Fruit fly (Drosophila melanogaster) whole organism, embryonic: Measurements from ENCODE around the gene ATPsynG.

Source experiments
- BtbVII ChIP-seq: fragments of 200-800 bp; sonication (Bioruptor generic); optimal IDR thresholded peaks from 3 replicates; lab custom pipeline; 2017; ENCODE audit warnings: missing biosample characterization, mild to moderate bottlenecking, missing genetic modification characterization
- CG10147 ChIP-seq: fragments of 200-800 bp; sonication (Bioruptor generic); optimal IDR thresholded peaks from 2 replicates; lab custom pipeline; 2019; ENCODE audit warnings: missing biosample characterization, mild to moderate bottlenecking, missing genetic modification characterization, moderate library complexity
- CG10209 ChIP-seq: fragments of 200-800 bp; sonication (Bioruptor generic); optimal IDR thresholded peaks from 3 replicates; lab custom pipeline; 2017; ENCODE audit warnings: missing biosample characterization, mild to moderate bottlenecking, missing genetic modification characterization, missing genetic modification reagents
- CG10462 ChIP-seq: fragments of 200-800 bp; sonication (Bioruptor generic); optimal IDR thresholded peaks from 2 replicates; lab custom pipeline; 2016; ENCODE audit warnings: missing biosample characterization, missing genetic modification characterization
- CG11247 ChIP-seq: fragments of 200-800 bp; sonication (Bioruptor generic); IDR thresholded peaks from 2 replicates; pipeline ENCODE4 v1.3.6; 2022; ENCODE audit warnings: missing biosample characterization, missing genetic modification characterization
- CG11560 ChIP-seq: fragments of 200-800 bp; sonication (Bioruptor generic); IDR thresholded peaks from 3 replicates; pipeline ENCODE4 v1.3.6; 2022; ENCODE audit warnings: missing biosample characterization, missing genetic modification characterization
- CG13123 ChIP-seq: fragments of 200-800 bp; sonication (Bioruptor generic); optimal IDR thresholded peaks from 2 replicates; lab custom pipeline; 2016; ENCODE audit warnings: missing biosample characterization, missing genetic modification characterization
- CG13296 ChIP-seq: fragments of 200-800 bp; sonication (Bioruptor generic); optimal IDR thresholded peaks from 3 replicates; lab custom pipeline; 2018; ENCODE audit warnings: missing biosample characterization, mild to moderate bottlenecking, missing genetic modification characterization
- CG15073 ChIP-seq: fragments of 200-800 bp; sonication (Bioruptor generic); optimal IDR thresholded peaks from 2 replicates; lab custom pipeline; 2016; ENCODE audit warnings: missing biosample characterization, missing genetic modification characterization
- CG15269 ChIP-seq: fragments of 200-800 bp; sonication (Bioruptor generic); optimal IDR thresholded peaks from 2 replicates; lab custom pipeline; 2018; ENCODE audit warnings: missing biosample characterization, mild to moderate bottlenecking, missing genetic modification characterization, moderate library complexity
- CG17361 ChIP-seq: fragments of 200-800 bp; sonication (Bioruptor generic); IDR thresholded peaks from 3 replicates; pipeline ENCODE4 v1.3.6; 2022; ENCODE audit warnings: missing biosample characterization, missing genetic modification characterization
- CG17385 ChIP-seq: fragments of 200-800 bp; sonication (Bioruptor generic); optimal IDR thresholded peaks from 3 replicates; lab custom pipeline; 2018; ENCODE audit warnings: missing biosample characterization, mild to moderate bottlenecking, missing genetic modification characterization
- CG2202 ChIP-seq: fragments of 200-800 bp; sonication (Bioruptor generic); optimal IDR thresholded peaks from 2 replicates; lab custom pipeline; 2018; ENCODE audit warnings: missing biosample characterization, mild to moderate bottlenecking, missing genetic modification characterization
- CG30020 ChIP-seq: fragments of 200-800 bp; optimal IDR thresholded peaks from 2 replicates; lab custom pipeline; 2019; ENCODE audit warnings: missing biosample characterization, mild to moderate bottlenecking, missing genetic modification characterization, moderate library complexity
- CG31441 ChIP-seq: fragments of 200-800 bp; sonication (Bioruptor generic); IDR thresholded peaks from 2 replicates; pipeline ENCODE4 v1.3.6; 2022; ENCODE audit warnings: missing biosample characterization, missing genetic modification characterization
- CG33557 ChIP-seq: fragments of 200-800 bp; sonication (Bioruptor generic); optimal IDR thresholded peaks from 2 replicates; lab custom pipeline; 2019; ENCODE audit warnings: missing biosample characterization, mild to moderate bottlenecking, missing genetic modification characterization, moderate library complexity
- CG4328 ChIP-seq: fragments of 200-800 bp; sonication (Bioruptor generic); optimal IDR thresholded peaks from 3 replicates; lab custom pipeline; 2017; ENCODE audit warnings: missing biosample characterization, missing genetic modification reagents, missing genetic modification characterization
- CG4424 ChIP-seq: fragments of 200-800 bp; sonication (Bioruptor generic); optimal IDR thresholded peaks from 3 replicates; lab custom pipeline; 2016; ENCODE audit warnings: missing biosample characterization, missing genetic modification characterization
- CG6813 ChIP-seq: fragments of 200-800 bp; sonication (Bioruptor generic); optimal IDR thresholded peaks from 2 replicates; lab custom pipeline; 2017; ENCODE audit warnings: missing biosample characterization, missing genetic modification characterization, mild to moderate bottlenecking, moderate library complexity, missing genetic modification reagents
- CG7745 ChIP-seq: fragments of 200-800 bp; sonication (Bioruptor generic); optimal IDR thresholded peaks from 2 replicates; lab custom pipeline; 2018; ENCODE audit warnings: missing biosample characterization, mild to moderate bottlenecking, missing genetic modification characterization, moderate library complexity
- CkIIα-i1 ChIP-seq: fragments of 200-800 bp; sonication (Bioruptor generic); IDR thresholded peaks from 2 replicates; pipeline ENCODE4 v1.3.6; 2022; ENCODE audit warnings: missing biosample characterization, missing genetic modification characterization
- CrebB ChIP-seq: fragments of 200-800 bp; sonication (Bioruptor generic); optimal IDR thresholded peaks from 3 replicates; lab custom pipeline; 2018; ENCODE audit warnings: missing biosample characterization, mild to moderate bottlenecking, missing genetic modification characterization
- Dad ChIP-seq: fragments of 200-800 bp; sonication (Bioruptor generic); optimal IDR thresholded peaks from 3 replicates; lab custom pipeline; 2016; ENCODE audit warnings: missing biosample characterization, missing genetic modification characterization
- Doc2 ChIP-seq: fragments of 200-800 bp; sonication (Bioruptor generic); IDR thresholded peaks from 2 replicates; pipeline ENCODE4 v1.3.6; 2022; ENCODE audit warnings: missing biosample characterization, missing genetic modification characterization
- Doc3 ChIP-seq: fragments of 200-800 bp; sonication (Bioruptor generic); IDR thresholded peaks from 3 replicates; pipeline ENCODE4 v1.3.6; 2022; ENCODE audit warnings: missing biosample characterization, missing genetic modification characterization; ENCODE audit not compliant: partially characterized antibody
- Gsc ChIP-seq: fragments of 200-800 bp; sonication (Bioruptor generic); IDR thresholded peaks from 2 replicates; pipeline ENCODE4 v1.3.6; 2022; ENCODE audit warnings: missing biosample characterization, missing genetic modification characterization
- HLH3B ChIP-seq: fragments of 200-800 bp; sonication (Bioruptor generic); IDR thresholded peaks from 2 replicates; pipeline ENCODE4 v1.3.6; 2022; ENCODE audit warnings: missing biosample characterization, missing genetic modification characterization
- HLH54F ChIP-seq: fragments of 200-800 bp; sonication (Bioruptor generic); optimal IDR thresholded peaks from 3 replicates; lab custom pipeline; 2016; ENCODE audit warnings: missing biosample characterization, missing genetic modification characterization
- Hey ChIP-seq: fragments of 200-800 bp; sonication (Bioruptor generic); optimal IDR thresholded peaks from 3 replicates; lab custom pipeline; 2018; ENCODE audit warnings: missing biosample characterization, mild to moderate bottlenecking, missing genetic modification characterization
- Hr78 ChIP-seq, 2 experiments: fragments of 200-800 bp in 1 of 2; fragments of >200 bp in 1 of 2; sonication (Bioruptor generic) in 1 of 2; optimal IDR thresholded peaks; 2 replicates each; lab custom pipeline; 2017 to 2019; ENCODE audit warnings: missing biosample characterization in 2 of 2, missing genetic modification characterization in 2 of 2, mild to moderate bottlenecking in 1 of 2, moderate library complexity in 1 of 2
- Lim3 ChIP-seq: fragments of 200-800 bp; sonication (Bioruptor generic); IDR thresholded peaks from 2 replicates; pipeline ENCODE4 v1.3.6; 2022; ENCODE audit warnings: missing biosample characterization, missing genetic modification characterization
- MESR4 ChIP-seq: fragments of 200-800 bp; sonication (Bioruptor generic); optimal IDR thresholded peaks from 2 replicates; lab custom pipeline; 2018; ENCODE audit warnings: missing biosample characterization, mild to moderate bottlenecking, missing genetic modification characterization, moderate library complexity
- Meics ChIP-seq: fragments of 200-800 bp; sonication (Bioruptor generic); optimal IDR thresholded peaks from 2 replicates; lab custom pipeline; 2017; ENCODE audit warnings: missing biosample characterization, mild to moderate bottlenecking, missing genetic modification characterization
- NC2α ChIP-seq: fragments of 200-800 bp; sonication (Bioruptor generic); optimal IDR thresholded peaks from 2 replicates; lab custom pipeline; 2016; ENCODE audit warnings: missing biosample characterization, missing genetic modification characterization
- NFAT ChIP-seq: fragments of 200-800 bp; sonication (Bioruptor generic); IDR thresholded peaks from 2 replicates; pipeline ENCODE4 v1.3.6; 2022; ENCODE audit warnings: missing biosample characterization, missing genetic modification characterization
- Neu2 ChIP-seq: fragments of 200-800 bp; sonication (Bioruptor generic); optimal IDR thresholded peaks from 3 replicates; lab custom pipeline; 2016; ENCODE audit warnings: missing biosample characterization, missing genetic modification characterization, borderline replicate concordance
- Spps ChIP-seq: fragments of 200-800 bp; sonication (Bioruptor generic); optimal IDR thresholded peaks from 2 replicates; lab custom pipeline; 2018; ENCODE audit warnings: missing biosample characterization, mild to moderate bottlenecking, missing genetic modification characterization
- abd-A ChIP-seq: fragments of 200-800 bp; sonication (Bioruptor generic); optimal IDR thresholded peaks from 3 replicates; lab custom pipeline; 2019; ENCODE audit warnings: missing biosample characterization, mild to moderate bottlenecking, missing genetic modification characterization, moderate library complexity
- ap ChIP-seq: fragments of 200-800 bp; sonication (Bioruptor generic); IDR thresholded peaks from 2 replicates; pipeline ENCODE4 v1.3.6; 2022; ENCODE audit warnings: missing biosample characterization, missing genetic modification characterization
- bigmax ChIP-seq: fragments of 200-800 bp; sonication (Bioruptor generic); optimal IDR thresholded peaks from 2 replicates; lab custom pipeline; 2018; ENCODE audit warnings: missing biosample characterization, mild to moderate bottlenecking, missing genetic modification characterization
- corto ChIP-seq: fragments of 200-800 bp; sonication (Bioruptor generic); optimal IDR thresholded peaks from 2 replicates; lab custom pipeline; 2016; ENCODE audit warnings: missing biosample characterization, mild to moderate bottlenecking, missing genetic modification characterization, moderate library complexity
- croc ChIP-seq: fragments of 200-800 bp; sonication (Bioruptor generic); conservative IDR thresholded peaks from 3 replicates; pipeline ENCODE4 v1.3.6; 2022; ENCODE audit warnings: missing biosample characterization, missing genetic modification characterization
- cwo ChIP-seq: fragments of 200-800 bp; sonication (Bioruptor generic); optimal IDR thresholded peaks from 3 replicates; lab custom pipeline; 2017; ENCODE audit warnings: missing biosample characterization, missing genetic modification characterization, mild to moderate bottlenecking, moderate library complexity, missing genetic modification reagents
- dm ChIP-seq: fragments of 200-800 bp; sonication (Bioruptor generic); optimal IDR thresholded peaks from 3 replicates; lab custom pipeline; 2016; ENCODE audit warnings: missing biosample characterization, missing genetic modification characterization
- eve ChIP-seq, 2 experiments: fragments of >200 bp; optimal IDR thresholded peaks; 2 replicates each; lab custom pipeline; 2017; ENCODE audit warnings: missing biosample characterization in 2 of 2, missing genetic modification characterization in 2 of 2
- jumu ChIP-seq: fragments of 200-800 bp; sonication (Bioruptor generic); optimal IDR thresholded peaks from 3 replicates; lab custom pipeline; 2016; ENCODE audit warnings: missing biosample characterization, missing genetic modification characterization
- sima ChIP-seq: fragments of 200-800 bp; sonication (Bioruptor generic); optimal IDR thresholded peaks from 2 replicates; lab custom pipeline; 2016; ENCODE audit warnings: missing biosample characterization, missing genetic modification characterization
- so ChIP-seq: fragments of 200-800 bp; sonication (Bioruptor generic); IDR thresholded peaks from 3 replicates; pipeline ENCODE4 v1.3.6; 2022; ENCODE audit warnings: missing biosample characterization, missing genetic modification characterization
- ssp ChIP-seq: fragments of 200-800 bp; sonication (Bioruptor generic); IDR thresholded peaks from 2 replicates; pipeline ENCODE4 v1.3.6; 2022; ENCODE audit warnings: missing biosample characterization, missing genetic modification characterization

ATPsynG gene

DNA sequence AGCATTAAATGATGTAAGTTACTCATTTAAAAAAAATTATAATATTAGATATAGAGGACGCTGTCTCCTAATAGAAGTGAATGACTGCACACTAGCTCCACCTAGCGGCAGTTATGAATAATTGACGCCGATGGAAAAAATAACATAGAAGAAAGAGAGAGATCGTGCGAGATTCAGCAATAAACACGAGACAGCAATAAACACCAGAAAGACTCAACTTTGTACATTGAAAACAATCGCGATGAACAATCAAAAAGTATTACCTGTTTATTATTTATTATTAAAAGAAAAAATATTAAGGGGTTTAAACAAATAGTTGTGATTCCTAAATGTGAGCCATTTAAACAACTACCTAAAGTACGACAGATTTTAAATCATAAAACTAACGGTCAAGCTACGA is 9.9 kb upstream of the ATPsynG start (continued):
- no peak for TF ChIP-seq CrebB (tag; lab: Kevin White, UChicago)
- TF ChIP-seq CG10209 (GFP tag; lab: Kevin White, UChicago), result no peak
- TF ChIP-seq dm (GFP tag; lab: Kevin White, UChicago), result no peak
- TF ChIP-seq abd-A (tag; lab: Kevin White, UChicago), result no peak
- TF ChIP-seq CkIIα-i1 (GFP tag; lab: Robert Waterston, UW), result no peak
- no peak for TF ChIP-seq CG7745 (tag; lab: Kevin White, UChicago)
- no peak for TF ChIP-seq NC2α (GFP tag; lab: Kevin White, UChicago)
- peak; percentile 75 for TF ChIP-seq cwo
- TF ChIP-seq CG13123 (GFP tag; lab: Kevin White, UChicago), result no peak
- TF ChIP-seq CG17361 (GFP tag; lab: Robert Waterston, UW), result peak; percentile 59; the same call in 2 of the 3 replicates
- TF ChIP-seq CG6813, result peak; percentile 34
- no peak for TF ChIP-seq jumu (GFP tag; lab: Kevin White, UChicago)
- no peak for TF ChIP-seq CG11247
- no peak for TF ChIP-seq CG17385 (GFP tag; lab: Kevin White, UChicago)
- TF ChIP-seq HLH54F (GFP tag; lab: Kevin White, UChicago), result no peak
- TF ChIP-seq HLH3B (GFP tag; lab: Robert Waterston, UW), result peak; percentile 30; the same call in 1 of the 2 replicates
- TF ChIP-seq eve (GFP tag; optimal IDR thresholded peaks at IDR 0.05; lab: Kevin White, UChicago), result no peak
- no peak for TF ChIP-seq CG10147
- no peak for TF ChIP-seq Neu2 (GFP tag; lab: Kevin White, UChicago)
- TF ChIP-seq sima (GFP tag; lab: Kevin White, UChicago), result no peak
- TF ChIP-seq ssp (GFP tag; lab: Robert Waterston, UW), result no peak
- no peak for TF ChIP-seq CG15269 (tag; lab: Kevin White, UChicago)
- no peak for TF ChIP-seq CG2202 (tag; lab: Kevin White, UChicago)
- no peak for TF ChIP-seq Hr78 (GFP tag; optimal IDR thresholded peaks at IDR 0.05; lab: Kevin White, UChicago)
- TF ChIP-seq Doc2 (GFP tag; lab: Robert Waterston, UW), result no peak
- TF ChIP-seq corto (GFP tag; lab: Kevin White, UChicago), result no peak
- no peak for TF ChIP-seq bigmax (GFP tag; lab: Kevin White, UChicago)
- no peak for TF ChIP-seq Gsc (GFP tag; lab: Robert Waterston, UW)
- TF ChIP-seq CG10462 (GFP tag; lab: Kevin White, UChicago), result no peak
- TF ChIP-seq CG4424 (GFP tag; lab: Kevin White, UChicago), result peak; percentile 21
- TF ChIP-seq CG4328, result peak; percentile 44
- peak; percentile 27 for TF ChIP-seq Meics (GFP tag; lab: Kevin White, UChicago)
- TF ChIP-seq NFAT (GFP tag; lab: Robert Waterston, UW), result peak; percentile 66
- peak; percentile 67 for TF ChIP-seq CG31441
- TF ChIP-seq ap (GFP tag; lab: Robert Waterston, UW), result peak; percentile 72
- TF ChIP-seq croc (GFP tag; lab: Robert Waterston, UW), result peak; percentile 58
- TF ChIP-seq Lim3 (GFP tag; lab: Robert Waterston, UW), result no peak
- TF ChIP-seq CG30020, result no peak
- no peak for TF ChIP-seq BtbVII (GFP tag; lab: Kevin White, UChicago)
- no peak for TF ChIP-seq MESR4 (GFP tag; lab: Kevin White, UChicago)
- TF ChIP-seq CG13296 (GFP tag; lab: Kevin White, UChicago), result no peak
- 0 out of 3 replicates have a peak, but pooled peaks have one; percentile 62 for TF ChIP-seq so (GFP tag; lab: Robert Waterston, UW)
- peak; percentile 38 for TF ChIP-seq Spps (tag; lab: Kevin White, UChicago)
- no peak for TF ChIP-seq Dad (GFP tag; lab: Kevin White, UChicago)
- TF ChIP-seq CG15073 (GFP tag; lab: Kevin White, UChicago), result no peak
- TF ChIP-seq CG11560 (tag; lab: Robert Waterston, UW), result no peak
- no peak for TF ChIP-seq Hey
- no peak for TF ChIP-seq CG33557
- no peak for TF ChIP-seq Doc3 (GFP tag; lab: Robert Waterston, UW)
